Worm (Caenorhabditis elegans): ENCODE data around the gene nrfl-1.

The nrfl-1 gene

DNA sequence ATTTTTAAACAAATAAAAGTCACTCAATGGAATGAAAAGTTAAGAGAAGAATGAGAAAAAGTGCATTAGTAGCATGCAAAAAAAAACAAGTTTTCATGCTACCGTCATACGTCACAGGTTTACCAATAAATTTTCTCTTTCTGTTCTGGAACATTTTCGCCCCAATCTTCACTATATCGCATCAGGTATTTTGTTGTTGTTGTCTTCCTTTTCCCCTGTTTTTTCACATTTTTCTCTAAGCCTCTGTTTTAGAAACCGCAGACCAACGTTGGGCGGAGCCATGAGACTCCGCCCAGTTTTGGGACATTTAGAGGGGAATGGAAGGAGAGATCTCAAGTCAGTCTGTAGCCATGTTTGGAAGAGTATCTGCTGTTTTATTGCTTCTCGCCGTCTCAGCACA, 30.6 kb upstream of the nrfl-1 start, which contains the start of gene msa-1:
TSS of gene msa-1 (plus strand) at position 301 of the 400 bp plus-strand sequence.
- peak; percentile 35 for TF ChIP-seq blmp-1 (tag; optimal IDR thresholded peaks at IDR 0.05)
- peak; percentile 16 for TF ChIP-seq rnt-1 (tag; optimal IDR thresholded peaks at IDR 0.05)
- no peak for TF ChIP-seq hlh-4 (tag; optimal IDR thresholded peaks at IDR 0.05)
- peak; percentile 5 for TF ChIP-seq lin-14 (GFP tag; optimal IDR thresholded peaks at IDR 0.05)
- no peak for TF ChIP-seq jun-1 (tag; optimal IDR thresholded peaks at IDR 0.05)
- no peak for TF ChIP-seq fos-1 (tag; optimal IDR thresholded peaks at IDR 0.05)
- TF ChIP-seq lsy-2 (tag; optimal IDR thresholded peaks at IDR 0.05), result no peak
- TF ChIP-seq ama-1 (optimal IDR thresholded peaks at IDR 0.05), result peak; percentile 33
- peak; percentile 31 for TF ChIP-seq mep-1 (tag; optimal IDR thresholded peaks at IDR 0.05)

DNA sequence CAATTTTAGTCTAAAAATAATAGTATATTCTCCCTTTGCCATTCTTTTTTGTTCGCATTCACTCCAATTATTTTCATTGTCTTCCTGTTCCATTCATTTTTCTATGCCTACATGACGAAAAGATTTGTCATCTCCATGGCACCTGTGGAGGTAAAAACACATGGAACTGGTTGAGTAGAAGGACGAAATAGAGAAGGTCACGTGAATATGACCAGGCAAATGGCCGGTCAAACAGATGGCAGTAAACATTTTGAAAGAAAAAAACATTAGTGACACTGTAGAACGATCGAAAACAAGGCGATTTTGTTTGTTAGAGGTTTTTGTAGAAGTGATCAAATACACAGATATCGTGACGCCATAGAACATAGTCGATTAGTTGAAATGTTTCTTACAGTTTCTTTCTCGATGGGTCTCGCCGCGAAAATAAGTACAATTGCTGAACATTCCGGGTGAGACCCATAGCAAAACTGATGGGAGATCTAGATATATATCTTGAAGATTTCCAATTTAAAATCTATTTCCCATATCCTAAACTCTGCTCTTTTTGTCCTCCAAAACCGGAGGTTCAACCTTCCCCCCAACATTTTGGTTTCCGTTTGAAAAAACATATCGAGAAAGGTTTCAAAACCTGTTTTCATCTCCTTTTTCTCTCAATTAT, 28.2 kb upstream of the nrfl-1 start:
- TF ChIP-seq aha-1 (tag; optimal IDR thresholded peaks at IDR 0.05) (no peak), unc-62 (GFP tag; optimal IDR thresholded peaks at IDR 0.05) (no peak), mep-1 (tag; optimal IDR thresholded peaks at IDR 0.05) (peak; percentile 56), egl-13 (tag; optimal IDR thresholded peaks at IDR 0.05) (no peak), nhr-84 (tag; optimal IDR thresholded peaks at IDR 0.05) (no peak), fkh-10 (GFP tag; optimal IDR thresholded peaks at IDR 0.05) (no peak), lin-14 (GFP tag; optimal IDR thresholded peaks at IDR 0.05) (peak; percentile 72), nhr-20 (tag; optimal IDR thresholded peaks at IDR 0.05) (peak; percentile 67), jun-1 (tag; optimal IDR thresholded peaks at IDR 0.05) (no peak), dpl-1 (GFP tag; optimal IDR thresholded peaks at IDR 0.05) (peak in 1 of 3 experiments; percentile 22), zip-4 (GFP tag; optimal IDR thresholded peaks at IDR 0.05) (no peak), unc-30 (tag; optimal IDR thresholded peaks at IDR 0.05) (no peak), efl-3 (GFP tag; optimal IDR thresholded peaks at IDR 0.05) (no peak), ama-1 (optimal IDR thresholded peaks at IDR 0.05) (no peak), egl-27 (tag; optimal IDR thresholded peaks at IDR 0.05) (no peak), lin-35 (GFP tag; optimal IDR thresholded peaks at IDR 0.05) (peak in 1 of 2 experiments; percentile 50), hlh-4 (tag; optimal IDR thresholded peaks at IDR 0.05) (no peak), swsn-7 (tag; optimal IDR thresholded peaks at IDR 0.05) (no peak), Y116A8C.19 (tag; optimal IDR thresholded peaks at IDR 0.05; ENCODE audit: borderline replicate concordance) (no peak), fkh-8 (tag; optimal IDR thresholded peaks at IDR 0.05) (no peak), elt-3 (tag; optimal IDR thresholded peaks at IDR 0.05) (peak in 2 of 6 experiments; percentile 10 to 55), lin-13 (GFP tag; optimal IDR thresholded peaks at IDR 0.05) (no peak), nhr-90 (tag; optimal IDR thresholded peaks at IDR 0.05; ENCODE audit: poor library complexity) (peak; percentile 47), ceh-82 (tag; optimal IDR thresholded peaks at IDR 0.05) (no peak), sup-37 (GFP tag; optimal IDR thresholded peaks at IDR 0.05) (no peak), sptf-1 (tag; optimal IDR thresholded peaks at IDR 0.05) (no peak), nhr-11 (tag; optimal IDR thresholded peaks at IDR 0.05) (no peak), nhr-71 (tag; optimal IDR thresholded peaks at IDR 0.05) (peak; percentile 43), zag-1 (tag; optimal IDR thresholded peaks at IDR 0.05) (no peak), pqm-1 (tag; optimal IDR thresholded peaks at IDR 0.05) (no peak), nhr-85 (tag) (peak; percentile 96), ets-5 (GFP tag; IDR thresholded peaks at IDR 0.05) (no peak), unc-130 (tag; optimal IDR thresholded peaks at IDR 0.05) (no peak), ceh-63 (GFP tag; optimal IDR thresholded peaks at IDR 0.05) (no peak), nhr-237 (tag; optimal IDR thresholded peaks at IDR 0.05) (no peak), lin-39 (tag; optimal IDR thresholded peaks at IDR 0.05) (no peak), efl-1 (optimal IDR thresholded peaks at IDR 0.05) (peak in 1 of 2 experiments; percentile 10), efl-1 (GFP tag; optimal IDR thresholded peaks at IDR 0.05 in 1 of 2) (peak in 1 of 2 experiments; percentile 85), pax-3 (tag; optimal IDR thresholded peaks at IDR 0.05) (no peak), elt-2 (tag; optimal IDR thresholded peaks at IDR 0.05) (no peak), grh-1 (GFP tag; IDR thresholded peaks at IDR 0.05) (peak; percentile 66), pag-3 (tag; optimal IDR thresholded peaks at IDR 0.05; ENCODE audit: borderline replicate concordance, insufficient read depth) (no peak), lir-3 (tag; optimal IDR thresholded peaks at IDR 0.05; ENCODE audit: poor library complexity) (no peak), xbp-1 (tag; optimal IDR thresholded peaks at IDR 0.05) (peak; percentile 4), aly-2 (tag; optimal IDR thresholded peaks at IDR 0.05) (no peak)
